Fruit fly (Drosophila melanogaster): ENCODE measurements around the gene myo.

Gene myo

dm6 chr4:659884-660846, 35.7 kb downstream of the myo start, which contains the start of gene gw (continued):
- TF ChIP-seq slou (GFP tag; optimal IDR thresholded peaks at IDR 0.05) = peak; percentile 57
- TF ChIP-seq gce (GFP tag; IDR thresholded peaks at IDR 0.05) = no peak
- no peak for TF ChIP-seq CG6813 (GFP tag; optimal IDR thresholded peaks at IDR 0.05)
- TF ChIP-seq CG12769 (tag; optimal IDR thresholded peaks at IDR 0.05) = peak; percentile 85
- peak; percentile 93 for TF ChIP-seq CG10543 (GFP tag; optimal IDR thresholded peaks at IDR 0.05)
- no peak for TF ChIP-seq CG17612 (GFP tag; IDR thresholded peaks at IDR 0.05)
- no peak for TF ChIP-seq chinmo (GFP tag; IDR thresholded peaks at IDR 0.05; ENCODE audit: partially characterized antibody)
- peak; percentile 65 for TF ChIP-seq CG6765 (GFP tag; optimal IDR thresholded peaks at IDR 0.05)
- no peak for TF ChIP-seq CG8765 (GFP tag; IDR thresholded peaks at IDR 0.05)
- peak; percentile 31 for TF ChIP-seq CG4707 (GFP tag; optimal IDR thresholded peaks at IDR 0.05)
- TF ChIP-seq CG18262 (tag; optimal IDR thresholded peaks at IDR 0.05) = peak; percentile 80
- no peak for TF ChIP-seq Neu2 (GFP tag; optimal IDR thresholded peaks at IDR 0.05; ENCODE audit: borderline replicate concordance)
- peak; percentile 75 for TF ChIP-seq eyg (GFP tag; optimal IDR thresholded peaks at IDR 0.05)
- TF ChIP-seq Hr78 (GFP tag; optimal IDR thresholded peaks at IDR 0.05) = no peak
- no peak for TF ChIP-seq abd-A (tag; optimal IDR thresholded peaks at IDR 0.05)
- TF ChIP-seq nau (GFP tag; optimal IDR thresholded peaks at IDR 0.05) = peak; percentile 80

- TF ChIP-seq CG4404 (GFP tag; IDR thresholded peaks at IDR 0.05) (no peak), HmgZ (tag; optimal IDR thresholded peaks at IDR 0.05) (no peak), Bgb (GFP tag; IDR thresholded peaks at IDR 0.05; ENCODE audit: partially characterized antibody) (0 out of 2 replicates have a peak, but pooled peaks have one; percentile 13), CG15479 (GFP tag; optimal IDR thresholded peaks at IDR 0.05) (no peak), zfh1 (GFP tag; IDR thresholded peaks at IDR 0.05) (no peak), CG12071 (GFP tag; optimal IDR thresholded peaks at IDR 0.05) (no peak), CG14014 (GFP tag; IDR thresholded peaks at IDR 0.05) (no peak), pfk (GFP tag; optimal IDR thresholded peaks at IDR 0.05) (no peak), CG6791 (GFP tag; IDR thresholded peaks at IDR 0.05; ENCODE audit: partially characterized antibody) (0 out of 3 replicates have a peak, but pooled peaks have one; percentile 31), Camta (GFP tag; optimal IDR thresholded peaks at IDR 0.05) (no peak), vnd (GFP tag; IDR thresholded peaks at IDR 0.05; ENCODE audit: partially characterized antibody) (no peak), fd96Cb (tag; optimal IDR thresholded peaks at IDR 0.05) (no peak), Med (GFP tag) (peak; percentile 66), NC2α (GFP tag; optimal IDR thresholded peaks at IDR 0.05) (no peak), peb (GFP tag; IDR thresholded peaks at IDR 0.05) (no peak), CG10267 (tag; optimal IDR thresholded peaks at IDR 0.05) (no peak), nom (GFP tag; optimal IDR thresholded peaks at IDR 0.05) (no peak), Six4 (GFP tag; optimal IDR thresholded peaks at IDR 0.05) (no peak), rib (GFP tag; IDR thresholded peaks at IDR 0.05) (no peak), bsh (GFP tag; optimal IDR thresholded peaks at IDR 0.05) (no peak), NFAT (GFP tag; IDR thresholded peaks at IDR 0.05) (no peak)
Measured at dm6 chr4:659058-659588, 36.7 kb downstream of the myo start.
